Worm (Caenorhabditis elegans): ENCODE results near the gene T16G1.4.

T16G1.4 gene

ce11 chrV:12953702-12954101, 12.1 kb upstream of the T16G1.4 start, which contains the start of gene eif-3.K:
Gene eif-3.K, plus strand, starts transcription at chrV:12954002.
- TF ChIP-seq pat-9 (tag; optimal IDR thresholded peaks at IDR 0.05): no peak
- TF ChIP-seq hlh-13 (GFP tag; optimal IDR thresholded peaks at IDR 0.05): no peak
- TF ChIP-seq ceh-9 (tag; optimal IDR thresholded peaks at IDR 0.05): no peak

DNA sequence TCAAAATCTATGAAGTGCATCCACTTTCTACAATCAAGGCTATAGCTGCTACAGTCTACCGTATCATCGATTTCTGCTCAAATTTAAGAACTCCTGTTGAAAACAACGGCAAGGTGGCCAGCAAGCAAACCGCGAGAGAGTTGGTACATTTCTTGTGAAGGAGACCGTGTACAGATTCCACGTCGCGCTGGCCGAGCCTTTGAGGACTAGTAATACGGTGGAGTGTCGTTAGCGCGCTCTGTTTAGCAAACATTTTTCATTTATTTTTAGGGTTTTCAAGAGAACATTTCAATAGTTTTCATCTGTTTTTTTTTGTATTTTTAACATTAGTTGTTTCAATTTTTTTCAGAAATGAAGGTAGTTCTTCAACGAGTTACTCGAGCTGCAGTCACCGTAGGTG, 10.6 kb upstream of the T16G1.4 start, which contains the start of gene pqn-68:
pqn-68 (plus strand) TSS at position 350 of the 400 bp plus-strand sequence.
- TF ChIP-seq ceh-2 (tag; optimal IDR thresholded peaks at IDR 0.05) (peak; percentile 10), dve-1 (tag; optimal IDR thresholded peaks at IDR 0.05) (no peak), hlh-15 (tag; optimal IDR thresholded peaks at IDR 0.05) (no peak), ceh-31 (tag; optimal IDR thresholded peaks at IDR 0.05) (peak; percentile 4), ets-4 (tag; optimal IDR thresholded peaks at IDR 0.05) (peak; percentile 1), unc-55 (GFP tag; optimal IDR thresholded peaks at IDR 0.05) (no peak), rnt-1 (tag; optimal IDR thresholded peaks at IDR 0.05) (no peak), C08G9.2 (tag; optimal IDR thresholded peaks at IDR 0.05) (no peak)

DNA sequence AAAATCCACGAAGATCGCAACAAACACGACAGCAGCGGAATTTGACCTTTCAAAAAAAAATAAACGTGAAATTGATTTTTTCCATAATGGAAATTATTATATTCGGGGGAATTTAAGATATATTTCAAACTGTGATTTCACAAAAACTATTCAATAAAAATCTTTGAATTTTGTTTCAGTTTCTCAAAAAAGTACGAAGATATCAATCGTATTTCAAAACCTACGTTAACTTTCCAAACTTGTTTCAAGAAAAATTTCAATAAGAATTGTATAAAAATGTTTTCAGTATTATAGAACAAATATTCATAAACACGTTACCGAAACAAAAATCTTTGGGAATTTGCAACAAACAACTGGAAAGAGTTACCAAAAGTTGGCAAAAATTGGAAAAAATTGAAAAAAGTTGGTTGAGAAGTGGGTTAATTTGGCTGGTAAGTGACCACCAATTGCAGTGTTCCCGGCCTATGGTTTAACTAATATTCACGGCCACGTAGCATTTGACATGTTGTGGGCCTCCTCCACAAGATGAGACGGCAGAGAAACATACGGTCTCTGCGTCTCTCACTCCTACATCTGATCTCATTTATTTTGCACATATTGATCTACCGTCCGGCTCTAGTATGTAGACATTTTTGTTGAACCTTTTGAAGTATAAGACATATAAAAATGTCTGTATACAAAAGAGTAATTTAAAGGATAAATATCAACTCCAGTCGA, 9.3 kb upstream of the T16G1.4 start, which contains the start of the genes T16G1.9 and T16G1.18:
T16G1.9 (minus strand) TSS at position 51 of the 717 bp plus-strand sequence.
T16G1.18 (plus strand) TSS at position 493 of the 717 bp plus-strand sequence.
- TF ChIP-seq hlh-6 (tag; optimal IDR thresholded peaks at IDR 0.05) (no peak), ref-2 (tag; optimal IDR thresholded peaks at IDR 0.05) (no peak), tbx-2 (tag; optimal IDR thresholded peaks at IDR 0.05) (peak; percentile 41), mec-3 (tag; optimal IDR thresholded peaks at IDR 0.05; ENCODE audit: borderline replicate concordance) (no peak), hlh-15 (tag; optimal IDR thresholded peaks at IDR 0.05) (no peak), unc-55 (GFP tag; optimal IDR thresholded peaks at IDR 0.05) (peak; percentile 24), nfya-1 (tag; optimal IDR thresholded peaks at IDR 0.05) (peak; percentile 54), ceh-31 (tag; optimal IDR thresholded peaks at IDR 0.05) (peak; percentile 23), elt-4 (tag; optimal IDR thresholded peaks at IDR 0.05) (no peak), unc-42 (tag; optimal IDR thresholded peaks at IDR 0.05) (peak; percentile 50), ceh-48 (tag; optimal IDR thresholded peaks at IDR 0.05) (peak; percentile 47)

ce11 chrV:12949607-12950006, 8.0 kb upstream of the T16G1.4 start, which contains the start of gene T16G1.13:
Gene T16G1.13, plus strand, starts transcription at chrV:12949907.
- TF ChIP-seq tbx-7 (tag; optimal IDR thresholded peaks at IDR 0.05) (no peak), T23F11.4 (GFP tag; optimal IDR thresholded peaks at IDR 0.05) (no peak), lin-11 (tag; optimal IDR thresholded peaks at IDR 0.05) (no peak), K02D7.2 (tag; optimal IDR thresholded peaks at IDR 0.05) (no peak), fax-1 (tag; optimal IDR thresholded peaks at IDR 0.05) (no peak), nhr-11 (tag; optimal IDR thresholded peaks at IDR 0.05) (no peak), ceh-19 (GFP tag; optimal IDR thresholded peaks at IDR 0.05) (no peak), rnt-1 (tag; optimal IDR thresholded peaks at IDR 0.05) (no peak), nhr-232 (tag; optimal IDR thresholded peaks at IDR 0.05) (no peak), ceh-45 (GFP tag; IDR thresholded peaks at IDR 0.05) (no peak), lim-6 (tag; optimal IDR thresholded peaks at IDR 0.05) (no peak), ceh-6 (GFP tag; optimal IDR thresholded peaks at IDR 0.05) (no peak), pag-3 (tag; optimal IDR thresholded peaks at IDR 0.05; ENCODE audit: borderline replicate concordance) (no peak), ttx-3 (tag; optimal IDR thresholded peaks at IDR 0.05) (no peak), unc-55 (GFP tag; optimal IDR thresholded peaks at IDR 0.05) (no peak), tbx-2 (tag; optimal IDR thresholded peaks at IDR 0.05) (no peak), ceh-24 (tag; optimal IDR thresholded peaks at IDR 0.05) (no peak), ceh-9 (tag; optimal IDR thresholded peaks at IDR 0.05) (no peak)

DNA sequence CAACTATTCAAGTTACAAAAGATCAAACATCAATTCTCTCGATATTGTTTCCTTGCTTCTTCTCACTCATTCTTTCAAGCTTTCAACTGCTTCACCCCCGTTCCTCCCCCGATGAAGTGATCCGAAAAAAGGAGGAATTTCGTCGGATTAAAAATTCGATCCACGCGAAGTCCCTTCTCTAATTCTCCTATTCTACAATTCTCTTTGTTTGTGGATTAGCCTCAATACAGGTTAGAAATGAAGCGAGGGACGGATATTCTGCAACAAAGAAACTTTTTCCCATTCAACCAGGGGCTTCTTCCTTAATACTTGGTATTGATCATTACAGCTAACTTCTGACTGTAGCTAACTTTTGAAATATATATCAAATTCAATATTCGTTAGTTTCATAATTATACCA, 3.1 kb upstream of the T16G1.4 start, which contains the start of gene grl-2:
grl-2 (plus strand) TSS at position 301 of the 400 bp plus-strand sequence.
- no peak for TF ChIP-seq hlh-15 (tag; optimal IDR thresholded peaks at IDR 0.05)
- TF ChIP-seq ttx-3 (tag; optimal IDR thresholded peaks at IDR 0.05): no peak

All from whole organism, late embryonic.